Fruit fly (Drosophila melanogaster) whole organism, embryonic: ENCODE data around the gene CG17601.
A peak's percentile ranks its signal among the peaks of the same experiment; 100 is the strongest.

Experiments
- CG10366 ChIP-seq: fragments of 200-800 bp; sonication (Bioruptor generic); IDR thresholded peaks from 2 replicates; pipeline ENCODE4 v1.3.6; 2022; ENCODE audit warnings: missing biosample characterization, missing genetic modification characterization
- CG10431 ChIP-seq: fragments of 200-800 bp; sonication (Bioruptor generic); optimal IDR thresholded peaks from 3 replicates; lab custom pipeline; 2018; ENCODE audit warnings: missing biosample characterization, mild to moderate bottlenecking, missing genetic modification characterization
- CG12391 ChIP-seq: fragments of 200-800 bp; sonication (Bioruptor generic); optimal IDR thresholded peaks from 3 replicates; lab custom pipeline; 2018; ENCODE audit warnings: missing biosample characterization, mild to moderate bottlenecking, missing genetic modification characterization, moderate library complexity
- CG12769 ChIP-seq: fragments of 200-800 bp; sonication (Bioruptor generic); optimal IDR thresholded peaks from 2 replicates; lab custom pipeline; 2019; ENCODE audit warnings: missing biosample characterization, mild to moderate bottlenecking, missing genetic modification characterization, moderate library complexity
- CG13894 ChIP-seq: fragments of 200-800 bp; sonication (Bioruptor generic); optimal IDR thresholded peaks from 3 replicates; lab custom pipeline; 2018; ENCODE audit warnings: missing biosample characterization, mild to moderate bottlenecking, missing genetic modification characterization, moderate library complexity
- CG16815 ChIP-seq: fragments of 200-800 bp; sonication (Bioruptor generic); optimal IDR thresholded peaks from 3 replicates; lab custom pipeline; 2017; ENCODE audit warnings: missing biosample characterization, mild to moderate bottlenecking, missing genetic modification characterization
- CG16863 ChIP-seq: fragments of 200-800 bp; sonication (Bioruptor generic); optimal IDR thresholded peaks from 3 replicates; lab custom pipeline; 2016; ENCODE audit warnings: missing biosample characterization, missing genetic modification characterization
- CG17361 ChIP-seq: fragments of 200-800 bp; sonication (Bioruptor generic); IDR thresholded peaks from 3 replicates; pipeline ENCODE4 v1.3.6; 2022; ENCODE audit warnings: missing biosample characterization, missing genetic modification characterization
- CG17385 ChIP-seq: fragments of 200-800 bp; sonication (Bioruptor generic); optimal IDR thresholded peaks from 3 replicates; lab custom pipeline; 2018; ENCODE audit warnings: missing biosample characterization, mild to moderate bottlenecking, missing genetic modification characterization
- CG17612 ChIP-seq: fragments of 200-800 bp; sonication (Bioruptor generic); IDR thresholded peaks from 2 replicates; pipeline ENCODE4 v1.3.6; 2022; ENCODE audit warnings: missing biosample characterization, missing genetic modification characterization
- CG2199 ChIP-seq: fragments of 200-800 bp; sonication (Bioruptor generic); IDR thresholded peaks from 3 replicates; pipeline ENCODE4 v1.3.6; 2022; ENCODE audit warnings: missing biosample characterization, missing genetic modification characterization
- CG6854 ChIP-seq: fragments of 200-800 bp; sonication (Bioruptor generic); optimal IDR thresholded peaks from 3 replicates; lab custom pipeline; 2017; ENCODE audit warnings: missing biosample characterization, mild to moderate bottlenecking, missing genetic modification characterization
- CG8478 ChIP-seq: fragments of >200 bp; optimal IDR thresholded peaks from 2 replicates; lab custom pipeline; 2018
- CG9932 ChIP-seq: fragments of 200-800 bp; sonication (Bioruptor generic); IDR thresholded peaks from 2 replicates; pipeline ENCODE4 v1.3.6; 2022; ENCODE audit warnings: missing biosample characterization, missing genetic modification characterization
- CTCF ChIP-seq: fragments of 200-800 bp; sonication (Bioruptor generic); optimal IDR thresholded peaks from 2 replicates; lab custom pipeline; 2017; ENCODE audit warnings: missing biosample characterization, mild to moderate bottlenecking, missing genetic modification characterization, moderate library complexity
- Dref ChIP-seq: fragments of 200-800 bp; sonication (Bioruptor generic); IDR thresholded peaks from 2 replicates; pipeline ENCODE4 v1.3.6; 2022; ENCODE audit warnings: missing biosample characterization, missing genetic modification characterization
- Ets65A ChIP-seq: fragments of 200-800 bp; sonication (Bioruptor generic); peaks from one replicate; lab custom pipeline; 2016; ENCODE audit warnings: missing biosample characterization, missing genetic modification characterization
- HLH3B ChIP-seq: fragments of 200-800 bp; sonication (Bioruptor generic); IDR thresholded peaks from 2 replicates; pipeline ENCODE4 v1.3.6; 2022; ENCODE audit warnings: missing biosample characterization, missing genetic modification characterization
- NC2β ChIP-seq: fragments of 200-800 bp; sonication (Bioruptor generic); optimal IDR thresholded peaks from 2 replicates; lab custom pipeline; 2016; ENCODE audit warnings: missing biosample characterization, missing genetic modification characterization
- NfI ChIP-seq: fragments of 200-800 bp; sonication (Bioruptor generic); optimal IDR thresholded peaks from 3 replicates; lab custom pipeline; 2018; ENCODE audit warnings: missing biosample characterization, mild to moderate bottlenecking, missing genetic modification characterization, moderate library complexity
- Sox102F ChIP-seq: fragments of 200-800 bp; sonication (Bioruptor generic); optimal IDR thresholded peaks from 2 replicates; lab custom pipeline; 2018; ENCODE audit warnings: missing biosample characterization, mild to moderate bottlenecking, missing genetic modification characterization, moderate library complexity
- Ssrp ChIP-seq: fragments of 200-800 bp; sonication (Bioruptor generic); optimal IDR thresholded peaks from 2 replicates; lab custom pipeline; 2018; ENCODE audit warnings: missing biosample characterization, mild to moderate bottlenecking, missing genetic modification characterization, moderate library complexity
- Xrp1 ChIP-seq: fragments of 200-800 bp; sonication (Bioruptor generic); IDR thresholded peaks from 2 replicates; pipeline ENCODE4 v1.3.6; 2022; ENCODE audit warnings: missing biosample characterization, missing genetic modification characterization
- ap ChIP-seq: fragments of 200-800 bp; sonication (Bioruptor generic); IDR thresholded peaks from 2 replicates; pipeline ENCODE4 v1.3.6; 2022; ENCODE audit warnings: missing biosample characterization, missing genetic modification characterization
- bbx ChIP-seq: fragments of 200-800 bp; sonication (Bioruptor generic); IDR thresholded peaks from 2 replicates; pipeline ENCODE4 v1.3.6; 2022; ENCODE audit warnings: missing biosample characterization, missing genetic modification characterization; ENCODE audit not compliant: partially characterized antibody
- br ChIP-seq: fragments of >200 bp; optimal IDR thresholded peaks from 2 replicates; lab custom pipeline; 2017
- cato ChIP-seq: fragments of 200-800 bp; sonication (Bioruptor generic); optimal IDR thresholded peaks from 2 replicates; lab custom pipeline; 2016; ENCODE audit warnings: missing biosample characterization, missing genetic modification characterization, borderline replicate concordance
- corto ChIP-seq: fragments of 200-800 bp; sonication (Bioruptor generic); optimal IDR thresholded peaks from 2 replicates; lab custom pipeline; 2016; ENCODE audit warnings: missing biosample characterization, mild to moderate bottlenecking, missing genetic modification characterization, moderate library complexity
- crol ChIP-seq: fragments of 200-800 bp; sonication (Bioruptor generic); IDR thresholded peaks from 2 replicates; pipeline ENCODE4 v1.3.6; 2022; ENCODE audit warnings: missing biosample characterization, missing genetic modification characterization
- dan ChIP-seq: fragments of 200-800 bp; sonication (Bioruptor generic); IDR thresholded peaks from 2 replicates; pipeline ENCODE4 v1.3.6; 2022; ENCODE audit warnings: missing biosample characterization, missing genetic modification characterization
- dati ChIP-seq: fragments of 200-800 bp; sonication (Bioruptor generic); IDR thresholded peaks from 2 replicates; pipeline ENCODE4 v1.3.6; 2022; ENCODE audit warnings: missing biosample characterization, missing genetic modification characterization
- dimm ChIP-seq: fragments of 200-800 bp; sonication (Bioruptor generic); IDR thresholded peaks from 2 replicates; pipeline ENCODE4 v1.3.6; 2022; ENCODE audit warnings: missing biosample characterization, missing genetic modification characterization
- eve ChIP-seq, 2 experiments: fragments of >200 bp; optimal IDR thresholded peaks; 2 replicates each; lab custom pipeline; 2017; ENCODE audit warnings: missing biosample characterization in 2 of 2, missing genetic modification characterization in 2 of 2
- gfzf ChIP-seq: fragments of 200-800 bp; sonication (Bioruptor generic); optimal IDR thresholded peaks from 2 replicates; lab custom pipeline; 2016; ENCODE audit warnings: missing biosample characterization, mild to moderate bottlenecking, missing genetic modification characterization, moderate library complexity
- gt ChIP-seq: fragments of 200-800 bp; sonication (Bioruptor generic); IDR thresholded peaks from 2 replicates; pipeline ENCODE4 v1.3.6; 2022; ENCODE audit warnings: missing biosample characterization, missing genetic modification characterization
- jigr1 ChIP-seq: fragments of 200-800 bp; sonication (Bioruptor generic); IDR thresholded peaks from 3 replicates; pipeline ENCODE4 v1.3.6; 2022; ENCODE audit warnings: missing biosample characterization, missing genetic modification characterization
- kay ChIP-seq: fragments of 200-800 bp; sonication (Bioruptor generic); optimal IDR thresholded peaks from 2 replicates; lab custom pipeline; 2016; ENCODE audit warnings: missing biosample characterization, missing genetic modification characterization
- knrl ChIP-seq: fragments of 200-800 bp; sonication (Bioruptor generic); IDR thresholded peaks from 3 replicates; pipeline ENCODE4 v1.3.6; 2022; ENCODE audit warnings: missing biosample characterization, missing genetic modification characterization; ENCODE audit not compliant: partially characterized antibody
- nerfin-1 ChIP-seq: fragments of 200-800 bp; sonication (Bioruptor generic); optimal IDR thresholded peaks from 3 replicates; lab custom pipeline; 2019; ENCODE audit warnings: missing biosample characterization, mild to moderate bottlenecking, missing genetic modification characterization, moderate library complexity
- onecut ChIP-seq: fragments of 200-800 bp; sonication (Bioruptor generic); IDR thresholded peaks from 2 replicates; pipeline ENCODE4 v1.3.6; 2022; ENCODE audit warnings: missing biosample characterization, missing genetic modification characterization
- phol ChIP-seq: fragments of 200-800 bp; sonication (Bioruptor generic); optimal IDR thresholded peaks from 3 replicates; lab custom pipeline; 2018; ENCODE audit warnings: missing biosample characterization, mild to moderate bottlenecking, missing genetic modification characterization, moderate library complexity
- repo ChIP-seq: fragments of 200-800 bp; sonication (Bioruptor generic); optimal IDR thresholded peaks from 2 replicates; lab custom pipeline; 2016; ENCODE audit warnings: missing biosample characterization, missing genetic modification characterization
- sens ChIP-seq: fragments of 200-800 bp; sonication (Bioruptor generic); peaks from one replicate; lab custom pipeline; 2016; ENCODE audit warnings: missing biosample characterization, missing genetic modification characterization
- ssp ChIP-seq: fragments of 200-800 bp; sonication (Bioruptor generic); IDR thresholded peaks from 2 replicates; pipeline ENCODE4 v1.3.6; 2022; ENCODE audit warnings: missing biosample characterization, missing genetic modification characterization
- stwl ChIP-seq: fragments of 200-800 bp; sonication (Bioruptor generic); optimal IDR thresholded peaks from 3 replicates; lab custom pipeline; 2018; ENCODE audit warnings: missing biosample characterization, mild to moderate bottlenecking, missing genetic modification characterization, moderate library complexity
- tll ChIP-seq, 2 experiments: fragments of 200-800 bp in 1 of 2; fragments of >200 bp in 1 of 2; sonication (Bioruptor generic) in 1 of 2; optimal IDR thresholded peaks; 2 replicates each; lab custom pipeline; 2017 to 2019; ENCODE audit warnings: missing biosample characterization in 2 of 2, missing genetic modification characterization in 2 of 2, mild to moderate bottlenecking in 1 of 2, moderate library complexity in 1 of 2

The CG17601 gene

dm6 chrX:22544660-22545059 is 2.2 kb upstream of the CG17601 start:
- TF ChIP-seq CG16815 (no peak), sens (GFP tag; lab: Kevin White, UChicago) (peak; percentile 18), CG17361 (GFP tag; lab: Robert Waterston, UW) (no peak), repo (GFP tag; lab: Kevin White, UChicago) (no peak), CG12391 (tag; lab: Kevin White, UChicago) (no peak), CG17385 (no peak), CTCF (GFP tag; lab: Kevin White, UChicago) (peak; percentile 78), ssp (GFP tag; lab: Robert Waterston, UW) (no peak), dan (GFP tag; lab: Robert Waterston, UW) (no peak)

- TF ChIP-seq CG2199 (GFP tag; lab: Robert Waterston, UW) = peak; percentile 97
Observed at dm6 chrX:22570024-22570423, 23.1 kb downstream of the CG17601 start.

- no peak for TF ChIP-seq HLH3B (GFP tag; lab: Robert Waterston, UW)
- no peak for TF ChIP-seq gt (GFP tag; lab: Robert Waterston, UW)
- TF ChIP-seq CG10431 (GFP tag; lab: Kevin White, UChicago) = no peak
- TF ChIP-seq CG8478 (lab: Kevin White, UChicago) = no peak
- TF ChIP-seq Ets65A (GFP tag; lab: Kevin White, UChicago) = peak; percentile 26
- TF ChIP-seq NfI (GFP tag; lab: Kevin White, UChicago) = no peak
- no peak for TF ChIP-seq CG12769 (tag; lab: Kevin White, UChicago)
- TF ChIP-seq eve (GFP tag; optimal IDR thresholded peaks at IDR 0.05; lab: Kevin White, UChicago) = no peak
- TF ChIP-seq CG17612 (GFP tag; lab: Robert Waterston, UW) = no peak
- TF ChIP-seq CG2199 (GFP tag; lab: Robert Waterston, UW) = peak; percentile 95
Observed at dm6 chrX:22574362-22574761, 27.5 kb downstream of the CG17601 start.

- TF ChIP-seq stwl (tag; lab: Kevin White, UChicago) (peak; percentile 91), nerfin-1 (tag; lab: Kevin White, UChicago) (no peak), Xrp1 (no peak)
Observed at dm6 chrX:22575082-22575481, 28.2 kb downstream of the CG17601 start.

- TF ChIP-seq Sox102F (GFP tag; lab: Kevin White, UChicago) (no peak), crol (no peak), phol (no peak), onecut (GFP tag; lab: Robert Waterston, UW) (peak; percentile 29; the same call in 1 of the 2 replicates), cato (GFP tag; lab: Kevin White, UChicago) (no peak), stwl (tag; lab: Kevin White, UChicago) (peak; percentile 69), CG8478 (lab: Kevin White, UChicago) (no peak), knrl (GFP tag; lab: Robert Waterston, UW) (0 out of 3 replicates have a peak, but pooled peaks have one; percentile 14), Xrp1 (no peak), kay (GFP tag; lab: Kevin White, UChicago) (no peak), CG9932 (GFP tag; lab: Robert Waterston, UW) (no peak), CTCF (GFP tag; lab: Kevin White, UChicago) (peak; percentile 84), bbx (GFP tag; lab: Robert Waterston, UW) (no peak), CG10366 (GFP tag; lab: Robert Waterston, UW) (no peak), CG16863 (no peak), corto (no peak), CG13894 (tag; lab: Kevin White, UChicago) (no peak), jigr1 (GFP tag; lab: Robert Waterston, UW) (no peak), Ssrp (tag; lab: Kevin White, UChicago) (no peak), ap (GFP tag; lab: Robert Waterston, UW) (no peak), Dref (GFP tag; lab: Robert Waterston, UW) (no peak), br (lab: Kevin White, UChicago) (no peak), NC2β (GFP tag; lab: Kevin White, UChicago) (no peak), dimm (GFP tag; lab: Robert Waterston, UW) (no peak), dati (GFP tag; lab: Robert Waterston, UW) (no peak), CG6854 (GFP tag; lab: Kevin White, UChicago) (no peak), tll (GFP tag; optimal IDR thresholded peaks at IDR 0.05; lab: Kevin White, UChicago) (no peak), gfzf (GFP tag; lab: Kevin White, UChicago) (peak; percentile 1)
Observed at dm6 chrX:22582909-22583308, 36.0 kb downstream of the CG17601 start.
